Worm (Caenorhabditis elegans) whole organism, late embryonic: ENCODE measurements around the gene srlf-12.

Source experiments
- C08G9.2 ChIP-seq: sonication (generic microtip); optimal IDR thresholded peaks from 2 replicates; lab custom pipeline; 2016; ENCODE audit warnings: mild to moderate bottlenecking, missing genetic modification characterization, moderate library complexity, missing compliant biosample characterization
- C38D4.7 ChIP-seq: fragments of 200-800 bp; sonication (Bioruptor generic); optimal IDR thresholded peaks from 2 replicates; lab custom pipeline; 2018; ENCODE audit warnings: mild to moderate bottlenecking, missing genetic modification characterization, moderate library complexity, missing compliant biosample characterization
- T23F11.4 ChIP-seq: fragments of 200-800 bp; sonication (Bioruptor generic); optimal IDR thresholded peaks from 2 replicates; lab custom pipeline; 2018; ENCODE audit warnings: mild to moderate bottlenecking, missing genetic modification characterization, missing compliant biosample characterization
- ahr-1 ChIP-seq: sonication (generic microtip); optimal IDR thresholded peaks from 2 replicates; lab custom pipeline; 2016; ENCODE audit warnings: missing genetic modification characterization, missing compliant biosample characterization
- ceh-19 ChIP-seq: fragments of 200-800 bp; sonication (Bioruptor generic); optimal IDR thresholded peaks from 2 replicates; lab custom pipeline; 2018; ENCODE audit warnings: mild to moderate bottlenecking, missing genetic modification characterization, missing compliant biosample characterization
- ceh-22 ChIP-seq: sonication (generic microtip); optimal IDR thresholded peaks from 2 replicates; lab custom pipeline; 2017; ENCODE audit warnings: missing biosample characterization, missing genetic modification characterization
- ceh-30 ChIP-seq: fragments of 150-350 bp; optimal IDR thresholded peaks from 2 replicates; lab custom pipeline; 2014; ENCODE audit warnings: missing biosample characterization, missing genetic modification characterization
- ceh-34 ChIP-seq: sonication (generic microtip); optimal IDR thresholded peaks from 2 replicates; lab custom pipeline; 2016; ENCODE audit warnings: mild to moderate bottlenecking, missing genetic modification characterization, missing compliant biosample characterization
- ceh-48 ChIP-seq: sonication (generic microtip); optimal IDR thresholded peaks from 2 replicates; lab custom pipeline; 2016; ENCODE audit warnings: missing genetic modification characterization, inconsistent platforms, missing compliant biosample characterization
- ceh-6 ChIP-seq: fragments of 200-800 bp; sonication (Bioruptor generic); optimal IDR thresholded peaks from 2 replicates; lab custom pipeline; 2018; ENCODE audit warnings: mild to moderate bottlenecking, missing genetic modification characterization, missing compliant biosample characterization
- ceh-9 ChIP-seq: sonication (generic microtip); optimal IDR thresholded peaks from 2 replicates; lab custom pipeline; 2016; ENCODE audit warnings: mild to moderate bottlenecking, missing genetic modification characterization, inconsistent platforms, missing compliant biosample characterization
- che-1 ChIP-seq: sonication (generic microtip); optimal IDR thresholded peaks from 2 replicates; lab custom pipeline; 2016; ENCODE audit warnings: mild to moderate bottlenecking, missing genetic modification characterization, missing compliant biosample characterization
- dve-1 ChIP-seq: sonication (generic microtip); optimal IDR thresholded peaks from 2 replicates; lab custom pipeline; 2017; ENCODE audit warnings: antibody characterized with exemption, mild to moderate bottlenecking, missing genetic modification characterization, missing compliant biosample characterization
- ets-4 ChIP-seq: sonication (generic microtip); optimal IDR thresholded peaks from 2 replicates; lab custom pipeline; 2016; ENCODE audit warnings: missing genetic modification characterization, missing compliant biosample characterization
- gmeb-2 ChIP-seq: sonication (generic microtip); optimal IDR thresholded peaks from 2 replicates; lab custom pipeline; 2016; ENCODE audit warnings: missing genetic modification characterization, inconsistent platforms, missing compliant biosample characterization
- hlh-13 ChIP-seq: fragments of 200-800 bp; sonication (Bioruptor generic); optimal IDR thresholded peaks from 2 replicates; lab custom pipeline; 2018; ENCODE audit warnings: mild to moderate bottlenecking, missing genetic modification characterization, missing compliant biosample characterization
- hlh-8 ChIP-seq: sonication (generic microtip); optimal IDR thresholded peaks from 2 replicates; lab custom pipeline; 2016; ENCODE audit warnings: missing genotype, missing genetic modification characterization, missing compliant biosample characterization
- lin-11 ChIP-seq: fragments of 200-800 bp; sonication (Bioruptor generic); optimal IDR thresholded peaks from 2 replicates; lab custom pipeline; 2018; ENCODE audit warnings: mild to moderate bottlenecking, missing genetic modification characterization, missing compliant biosample characterization
- madf-2 ChIP-seq: sonication (generic microtip); optimal IDR thresholded peaks from 2 replicates; lab custom pipeline; 2017; ENCODE audit warnings: missing genetic modification characterization, missing compliant biosample characterization
- mec-3 ChIP-seq: sonication (generic microtip); optimal IDR thresholded peaks from 2 replicates; lab custom pipeline; 2016; ENCODE audit warnings: borderline replicate concordance, missing genetic modification characterization, missing compliant biosample characterization
- nfya-1 ChIP-seq: sonication (generic microtip); optimal IDR thresholded peaks from 2 replicates; lab custom pipeline; 2017; ENCODE audit warnings: missing genetic modification characterization, mild to moderate bottlenecking, missing compliant biosample characterization, antibody characterized with exemption, moderate library complexity
- nhr-11 ChIP-seq: fragments of 150-350 bp; optimal IDR thresholded peaks from 2 replicates; lab custom pipeline; 2014; ENCODE audit warnings: missing biosample characterization, missing genetic modification characterization
- nhr-232 ChIP-seq: sonication (generic microtip); optimal IDR thresholded peaks from 2 replicates; lab custom pipeline; 2016; ENCODE audit warnings: missing genetic modification characterization, missing compliant biosample characterization
- npax-4 ChIP-seq: sonication (generic microtip); optimal IDR thresholded peaks from 2 replicates; lab custom pipeline; 2016; ENCODE audit warnings: missing genetic modification characterization, missing compliant biosample characterization
- pha-2 ChIP-seq: sonication (generic microtip); optimal IDR thresholded peaks from 2 replicates; lab custom pipeline; 2017; ENCODE audit warnings: mild to moderate bottlenecking, missing genetic modification characterization, missing compliant biosample characterization
- pqm-1 ChIP-seq: sonication (generic microtip); optimal IDR thresholded peaks from 2 replicates; lab custom pipeline; 2016; ENCODE audit warnings: missing genetic modification characterization, missing compliant biosample characterization
- ref-2 ChIP-seq: sonication (generic microtip); optimal IDR thresholded peaks from 2 replicates; lab custom pipeline; 2016; ENCODE audit warnings: missing genetic modification characterization, missing compliant biosample characterization
- rnt-1 ChIP-seq: sonication (generic microtip); optimal IDR thresholded peaks from 2 replicates; lab custom pipeline; 2016; ENCODE audit warnings: missing genetic modification characterization, missing compliant biosample characterization
- sdc-2 ChIP-seq: sonication (generic microtip); optimal IDR thresholded peaks from 2 replicates; lab custom pipeline; 2016; ENCODE audit warnings: missing genotype, missing genetic modification characterization, missing compliant biosample characterization
- sox-2 ChIP-seq: fragments of 200-800 bp; sonication (Bioruptor generic); IDR thresholded peaks from 2 replicates; pipeline ENCODE4 v1.3.6; 2022; ENCODE audit warnings: missing genetic modification reagents, missing genetic modification characterization, missing compliant biosample characterization
- syd-9 ChIP-seq: sonication (generic microtip); optimal IDR thresholded peaks from 2 replicates; lab custom pipeline; 2016; ENCODE audit warnings: mild to moderate bottlenecking, missing genetic modification characterization, moderate library complexity, missing compliant biosample characterization
- ttx-3 ChIP-seq: sonication (generic microtip); optimal IDR thresholded peaks from 2 replicates; lab custom pipeline; 2016; ENCODE audit warnings: missing genetic modification reagents, missing genetic modification characterization, missing compliant biosample characterization
- unc-3 ChIP-seq, 2 experiments: fragments of 200-800 bp in 1 of 2; sonication (Bioruptor generic) in 1 of 2; sonication (generic microtip) in 1 of 2; conservative IDR thresholded peaks in 1 of 2; optimal IDR thresholded peaks in 1 of 2; 2 replicates each; pipeline versions ENCODE4 v1.3.6 to Lab custom; 2016 to 2022; ENCODE audit warnings: missing compliant biosample characterization in 2 of 2, missing genetic modification characterization in 2 of 2, missing genetic modification reagents in 1 of 2
- unc-42 ChIP-seq: sonication (generic microtip); optimal IDR thresholded peaks from 2 replicates; lab custom pipeline; 2016; ENCODE audit warnings: missing genotype, missing genetic modification characterization, missing compliant biosample characterization
- unc-55 ChIP-seq: sonication (generic microtip); optimal IDR thresholded peaks from 2 replicates; lab custom pipeline; 2017; ENCODE audit warnings: missing biosample characterization, missing genetic modification reagents, missing genetic modification characterization
- unc-86 ChIP-seq: sonication (generic microtip); optimal IDR thresholded peaks from 2 replicates; lab custom pipeline; 2016; ENCODE audit warnings: missing genetic modification characterization, missing compliant biosample characterization
- zip-5 ChIP-seq: sonication (generic microtip); optimal IDR thresholded peaks from 2 replicates; lab custom pipeline; 2016; ENCODE audit warnings: missing genetic modification characterization, missing compliant biosample characterization

Gene srlf-12

ce11 chrIV:10889820-10890462 lies 2.0 kb downstream of the srlf-12 start, which contains the start of gene F13E9.15:
Gene F13E9.15, minus strand, starts transcription at chrIV:10889870.
- no peak for TF ChIP-seq ceh-30 (tag; lab: Kevin White, UChicago)
- TF ChIP-seq ceh-48, result no peak
- no peak for TF ChIP-seq pha-2
- TF ChIP-seq ttx-3 (tag; lab: Kevin White, UChicago), result no peak
- no peak for TF ChIP-seq unc-3 (GFP tag; conservative IDR thresholded peaks at IDR 0.05; lab: Robert Waterston, UW)
- no peak for TF ChIP-seq unc-3 (tag; optimal IDR thresholded peaks at IDR 0.05; lab: Kevin White, UChicago)
- TF ChIP-seq ref-2 (tag; lab: Kevin White, UChicago), result no peak
- TF ChIP-seq unc-42 (tag; lab: Kevin White, UChicago), result no peak
- TF ChIP-seq dve-1, result no peak
- TF ChIP-seq hlh-8 (tag; lab: Kevin White, UChicago), result no peak
- TF ChIP-seq ets-4 (tag; lab: Kevin White, UChicago), result no peak

ce11 chrIV:10887285-10887684 lies 4.6 kb downstream of the srlf-12 start, which contains the start of gene F13E9.16:
Gene F13E9.16, minus strand, starts transcription at chrIV:10887385.
- TF ChIP-seq ceh-6 (GFP tag; lab: Kevin White, UChicago), result no peak
- TF ChIP-seq unc-55 (GFP tag; lab: Kevin White, UChicago), result no peak
- no peak for TF ChIP-seq C38D4.7 (GFP tag; lab: Kevin White, UChicago)
- TF ChIP-seq nhr-232, result no peak
- TF ChIP-seq npax-4 (tag; lab: Kevin White, UChicago), result no peak
- TF ChIP-seq sox-2 (GFP tag; lab: Robert Waterston, UW), result no peak
- TF ChIP-seq pqm-1 (tag; lab: Kevin White, UChicago), result no peak
- TF ChIP-seq nhr-11 (tag; lab: Kevin White, UChicago), result no peak
- no peak for TF ChIP-seq ceh-19 (GFP tag; lab: Kevin White, UChicago)
- TF ChIP-seq nfya-1, result no peak
- no peak for TF ChIP-seq ahr-1 (tag; lab: Kevin White, UChicago)
- no peak for TF ChIP-seq ceh-22 (tag; lab: Kevin White, UChicago)
- no peak for TF ChIP-seq ref-2 (tag; lab: Kevin White, UChicago)
- no peak for TF ChIP-seq ceh-34 (tag; lab: Kevin White, UChicago)
- TF ChIP-seq, all 69 proteins: peak for 0

- no peak for TF ChIP-seq C08G9.2 (tag; lab: Kevin White, UChicago)
- TF ChIP-seq zip-5 (tag; lab: Kevin White, UChicago), result no peak
- TF ChIP-seq C38D4.7 (GFP tag; lab: Kevin White, UChicago), result no peak
- TF ChIP-seq che-1, result no peak
- no peak for TF ChIP-seq unc-55 (GFP tag; lab: Kevin White, UChicago)
- no peak for TF ChIP-seq lin-11
- no peak for TF ChIP-seq gmeb-2 (tag; lab: Kevin White, UChicago)
- TF ChIP-seq unc-86, result no peak
- TF ChIP-seq, all 69 proteins: peak for 0
Observed at ce11 chrIV:10885915-10886314, 6.0 kb downstream of the srlf-12 start, which contains the start of gene srlf-11. Gene srlf-11, minus strand, starts transcription at chrIV:10886015.

ce11 chrIV:10884263-10884662 lies 7.6 kb downstream of the srlf-12 start, which contains the start of gene F13E9.5:
Gene F13E9.5, minus strand, starts transcription at chrIV:10884363.
- TF ChIP-seq C08G9.2 (tag; lab: Kevin White, UChicago), result no peak
- no peak for TF ChIP-seq npax-4 (tag; lab: Kevin White, UChicago)
- no peak for TF ChIP-seq ets-4 (tag; lab: Kevin White, UChicago)
- no peak for TF ChIP-seq sdc-2
- no peak for TF ChIP-seq mec-3
- TF ChIP-seq syd-9, result no peak
- TF ChIP-seq unc-42 (tag; lab: Kevin White, UChicago), result no peak
- TF ChIP-seq rnt-1, result no peak
- no peak for TF ChIP-seq hlh-13 (GFP tag; lab: Kevin White, UChicago)
- TF ChIP-seq C38D4.7 (GFP tag; lab: Kevin White, UChicago), result no peak
- no peak for TF ChIP-seq ceh-9
- no peak for TF ChIP-seq ceh-34 (tag; lab: Kevin White, UChicago)
- TF ChIP-seq madf-2 (tag; lab: Kevin White, UChicago), result no peak
- TF ChIP-seq T23F11.4 (GFP tag; lab: Kevin White, UChicago), result no peak
- TF ChIP-seq, all 69 proteins: peak for 0
